Worm (Caenorhabditis elegans): ENCODE data around the gene K02D10.3.

DNA sequence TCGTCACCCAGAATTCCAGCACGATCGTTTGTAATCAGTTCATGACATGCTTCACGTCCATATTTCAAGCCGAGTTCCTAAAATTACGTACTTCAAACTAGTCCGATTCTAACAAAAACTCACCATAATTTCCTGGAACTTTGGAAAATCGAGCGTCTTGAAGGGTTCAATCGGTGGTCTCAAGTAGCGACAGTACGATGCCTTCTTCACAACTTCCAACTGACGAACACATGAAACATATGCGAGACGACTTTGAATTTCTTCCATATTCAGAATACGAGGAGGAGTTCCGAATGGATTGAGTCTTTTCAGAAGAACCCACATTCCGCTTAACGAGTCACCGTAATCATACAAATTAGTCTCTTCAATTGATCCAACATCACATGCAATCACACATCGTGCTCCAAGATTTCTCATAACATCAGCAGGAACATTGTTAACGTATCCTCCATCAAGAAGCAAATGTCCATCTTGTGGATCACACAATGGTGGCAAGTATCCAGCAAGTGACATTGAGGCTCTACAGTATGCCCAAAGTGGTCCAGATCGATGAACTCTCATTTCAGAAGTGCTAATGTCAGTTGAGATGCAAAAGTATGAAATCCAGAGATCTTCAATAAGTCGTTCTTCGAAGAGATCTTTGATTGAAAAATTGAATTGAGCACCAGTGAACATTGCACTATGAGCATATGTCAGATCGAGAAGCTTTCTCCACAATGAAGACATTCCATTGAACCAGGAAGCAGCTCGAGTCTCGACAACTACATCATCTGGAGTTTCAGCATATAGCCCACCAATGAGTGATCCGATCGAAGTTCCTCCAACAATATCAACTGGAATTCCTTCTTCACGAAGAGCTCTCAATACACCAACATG, 45.5 kb downstream of the K02D10.3 start:
- no peak for TF ChIP-seq nfya-1 (tag; optimal IDR thresholded peaks at IDR 0.05)
- TF ChIP-seq ceh-2 (tag; optimal IDR thresholded peaks at IDR 0.05): no peak
- TF ChIP-seq nhr-11 (tag; optimal IDR thresholded peaks at IDR 0.05): no peak
- TF ChIP-seq pha-4 (tag; optimal IDR thresholded peaks at IDR 0.05): no peak
